Worm (Caenorhabditis elegans) whole organism, mixed stage, embryonic: Measurements from ENCODE around the gene C47E12.10.

Experiments used
- ces-1 ChIP-seq: fragments of 150-350 bp; optimal IDR thresholded peaks from 2 replicates; lab custom pipeline; 2014; ENCODE audit warnings: missing biosample characterization, missing genetic modification reagents, missing genetic modification characterization
- elt-1 ChIP-seq: sonication (generic microtip); optimal IDR thresholded peaks from 2 replicates; lab custom pipeline; 2017; ENCODE audit warnings: missing genetic modification characterization, mild to moderate bottlenecking, missing compliant biosample characterization, antibody characterized with exemption, moderate library complexity, borderline replicate concordance; ENCODE audit not compliant: insufficient read depth
- nhr-12 ChIP-seq: fragments of 150-350 bp; optimal IDR thresholded peaks from 2 replicates; lab custom pipeline; 2014; ENCODE audit warnings: missing biosample characterization, missing genetic modification characterization
- nhr-28 ChIP-seq: fragments of 150-350 bp; optimal IDR thresholded peaks from 2 replicates; lab custom pipeline; 2014; ENCODE audit warnings: missing biosample characterization, missing genetic modification characterization
- nhr-76 ChIP-seq: sonication (generic microtip); optimal IDR thresholded peaks from 2 replicates; lab custom pipeline; 2017; ENCODE audit warnings: missing biosample characterization, missing genetic modification characterization

- TF ChIP-seq ces-1 (GFP tag; lab: Kevin White, UChicago) (no peak), nhr-76 (no peak), elt-1 (tag; lab: Kevin White, UChicago) (no peak), nhr-28 (tag; lab: Kevin White, UChicago) (no peak), nhr-12 (tag; lab: Kevin White, UChicago) (no peak)
Measured at ce11 chrIV:9974392-9974791, 1.8 kb downstream of the C47E12.10 start, which contains the start of gene C47E12.9.
